Fruit fly (Drosophila melanogaster) whole organism: ENCODE data around the gene CG31122.

Experiments used
- CG8478 ChIP-seq: fragments of >200 bp; optimal IDR thresholded peaks from 2 replicates; lab custom pipeline; 2018; ENCODE audit warnings: inconsistent platforms
- Dll ChIP-seq: fragments of >200 bp; optimal IDR thresholded peaks from 2 replicates; lab custom pipeline; 2017
- pan ChIP-seq: fragments of >200 bp; optimal IDR thresholded peaks from 2 replicates; lab custom pipeline; 2017
- psq ChIP-seq: fragments of >200 bp; optimal IDR thresholded peaks from 2 replicates; lab custom pipeline; 2017
- usp ChIP-seq: fragments of >200 bp; optimal IDR thresholded peaks from 2 replicates; lab custom pipeline; 2017; ENCODE audit warnings: missing biosample characterization, missing genetic modification characterization, mixed read lengths

dm6 chr3R:18389790-18390189 is 22.9 kb downstream of the CG31122 start, which contains the start of gene Vha100-4:
- TF ChIP-seq CG8478 (no peak), usp (GFP tag; lab: Kevin White, UChicago) (no peak), pan (lab: Kevin White, UChicago) (no peak), psq (lab: Kevin White, UChicago) (no peak), Dll (lab: Kevin White, UChicago) (no peak)
